Worm (Caenorhabditis elegans): ENCODE measurements around the gene droe-8.

Gene droe-8

DNA sequence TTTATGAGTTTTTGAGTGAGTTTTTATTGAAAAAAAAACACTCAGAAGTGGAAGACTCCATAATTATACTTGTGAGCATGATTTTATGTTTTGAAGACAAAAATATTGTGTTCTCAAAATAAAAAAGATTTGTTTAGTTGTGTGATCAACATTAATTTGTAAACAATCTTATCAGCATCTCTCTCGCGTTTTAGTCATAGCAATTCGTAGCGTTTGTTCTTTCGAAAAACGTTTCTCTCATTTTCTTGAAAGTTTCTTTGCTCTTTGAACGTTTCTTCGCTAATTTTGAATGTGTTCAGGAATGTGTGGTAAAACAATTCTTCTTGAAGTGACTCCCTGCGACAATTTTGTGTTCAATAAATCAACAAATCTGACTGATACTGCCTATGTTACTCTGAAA is 12.8 kb downstream of the droe-8 start, which contains the start of gene ZC196.2:
Gene ZC196.2, plus strand, starts transcription at position 301 of the 400 bp plus-strand sequence.
- no peak for TF ChIP-seq unc-62 (GFP tag; optimal IDR thresholded peaks at IDR 0.05)

DNA sequence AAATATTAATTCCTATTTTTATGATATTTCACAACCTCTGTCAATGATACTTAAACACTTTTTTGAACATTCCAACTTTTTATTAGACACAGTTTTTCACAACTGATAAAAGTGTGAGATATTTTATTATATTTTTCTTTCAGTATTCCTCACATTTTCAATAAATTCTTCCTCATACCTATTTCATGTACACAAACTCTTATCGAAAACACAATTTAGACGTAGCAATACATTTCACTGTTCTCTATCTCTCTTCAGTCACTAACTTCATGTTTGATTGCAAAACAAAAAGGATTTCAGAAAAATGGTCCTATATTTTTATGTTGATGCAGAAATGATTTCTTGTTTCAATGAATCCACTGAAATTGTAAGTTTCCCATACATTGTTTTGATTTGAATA is 19.5 kb downstream of the droe-8 start, which contains the start of gene B0507.6:
Gene B0507.6, plus strand, starts transcription at position 301 of the 400 bp plus-strand sequence.
- TF ChIP-seq unc-62 (GFP tag; optimal IDR thresholded peaks at IDR 0.05), result no peak

DNA sequence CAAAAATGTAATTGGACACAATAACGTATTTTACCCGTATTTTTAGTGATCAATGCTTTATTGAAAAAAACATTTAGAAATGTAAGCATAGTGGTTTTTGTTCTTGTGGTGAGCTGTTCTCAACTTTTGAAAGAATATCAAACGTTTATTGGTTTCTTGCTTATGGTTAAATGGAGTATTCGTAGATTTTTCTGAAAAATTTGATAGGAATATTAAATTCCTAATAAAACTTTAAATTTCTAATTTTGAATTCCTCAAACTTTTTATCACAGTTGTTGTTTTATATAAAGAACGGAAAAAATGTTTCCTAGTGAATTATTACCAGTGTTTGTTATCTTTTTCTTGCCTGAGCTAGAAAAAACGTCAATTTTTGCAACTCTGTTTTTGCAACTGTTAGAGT is 27.1 kb downstream of the droe-8 start, which contains the start of gene B0507.5:
Gene B0507.5, plus strand, starts transcription at position 301 of the 400 bp plus-strand sequence.
- TF ChIP-seq unc-62 (GFP tag; optimal IDR thresholded peaks at IDR 0.05), result no peak

DNA sequence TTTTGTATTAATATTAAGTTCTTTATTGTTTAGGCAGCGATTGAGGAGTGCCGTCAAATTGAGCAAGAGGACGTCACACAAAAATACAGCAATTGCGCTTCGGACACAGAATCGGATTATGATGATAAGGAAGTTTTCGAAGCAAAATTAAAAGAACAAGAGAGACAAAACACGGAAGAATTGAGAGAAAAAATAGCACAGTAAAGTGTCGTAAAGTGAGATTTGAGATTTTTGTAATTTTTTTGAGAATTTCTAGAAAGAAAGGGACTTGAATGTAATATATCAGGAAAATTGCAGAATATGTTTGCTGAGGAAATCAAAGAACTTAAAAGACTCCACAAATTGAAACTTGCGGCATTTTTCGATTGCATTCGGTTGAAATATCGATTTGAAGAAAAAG is 28.3 kb downstream of the droe-8 start, which contains the start of gene B0507.4:
Gene B0507.4, plus strand, starts transcription at position 301 of the 400 bp plus-strand sequence.
- no peak for TF ChIP-seq unc-62 (GFP tag; optimal IDR thresholded peaks at IDR 0.05)

DNA sequence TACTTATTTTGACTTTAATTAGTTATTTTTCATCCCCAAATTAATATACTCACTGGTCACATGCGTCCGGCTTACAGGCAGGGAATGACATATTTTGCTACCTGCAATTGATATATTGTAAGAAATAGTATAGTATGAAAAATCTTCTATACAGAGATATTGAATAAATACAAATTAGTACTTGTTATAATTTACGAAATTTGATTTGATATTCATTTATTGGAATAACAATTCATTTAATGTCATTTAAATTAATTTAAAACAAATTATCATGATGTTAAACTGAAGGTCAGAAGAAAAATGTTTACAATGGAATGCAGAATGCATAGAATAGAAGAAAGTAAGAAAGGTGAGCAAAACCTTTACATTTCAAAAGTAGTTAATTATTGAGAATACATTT is 32.3 kb downstream of the droe-8 start, which contains the start of gene B0507.7:
Gene B0507.7, minus strand, starts transcription at position 101 of the 400 bp plus-strand sequence.
- no peak for TF ChIP-seq unc-62 (GFP tag; optimal IDR thresholded peaks at IDR 0.05)

DNA sequence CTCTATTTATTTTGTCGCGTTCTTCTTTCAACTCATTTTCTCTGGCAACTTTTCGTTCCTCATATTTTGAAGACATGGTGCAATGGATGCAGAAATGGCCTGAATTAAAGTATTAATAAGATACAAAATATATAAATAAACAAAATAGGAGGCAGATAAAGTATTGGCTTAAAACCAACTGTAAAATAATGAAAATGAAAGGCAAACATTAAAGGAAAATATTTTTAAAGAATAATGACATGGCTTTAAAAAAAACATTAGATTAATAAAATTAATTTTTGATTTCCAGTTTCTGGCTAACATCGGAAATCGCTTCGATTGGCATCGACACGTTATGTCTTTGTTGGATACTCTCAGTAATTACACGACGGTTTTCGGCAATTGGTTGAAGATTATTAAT is 34.1 kb downstream of the droe-8 start, which contains the start of gene ddn-1:
Gene ddn-1, minus strand, starts transcription at position 101 of the 400 bp plus-strand sequence.
- TF ChIP-seq unc-62 (GFP tag; optimal IDR thresholded peaks at IDR 0.05), result no peak

DNA sequence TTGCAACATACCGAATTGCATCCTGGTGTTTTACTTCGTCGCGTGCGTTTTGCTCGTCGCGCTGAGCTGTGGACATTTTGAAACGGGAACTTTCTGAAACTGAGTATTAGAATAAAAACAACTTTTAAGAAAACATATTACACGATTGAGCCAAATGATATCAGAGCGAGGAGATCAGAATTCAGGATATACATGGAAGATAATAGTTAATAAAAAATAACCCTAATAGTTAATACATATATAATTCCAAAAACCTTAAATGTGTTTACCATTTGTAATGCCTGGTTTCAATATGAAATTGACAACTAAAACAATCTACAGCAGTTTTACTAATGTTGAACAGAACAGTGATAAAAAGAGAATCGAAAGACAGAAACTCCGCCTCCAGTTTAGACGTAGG is 36.5 kb downstream of the droe-8 start, which contains the start of gene B0507.8:
Gene B0507.8, minus strand, starts transcription at position 101 of the 400 bp plus-strand sequence.
- TF ChIP-seq unc-62 (GFP tag; optimal IDR thresholded peaks at IDR 0.05), result no peak

DNA sequence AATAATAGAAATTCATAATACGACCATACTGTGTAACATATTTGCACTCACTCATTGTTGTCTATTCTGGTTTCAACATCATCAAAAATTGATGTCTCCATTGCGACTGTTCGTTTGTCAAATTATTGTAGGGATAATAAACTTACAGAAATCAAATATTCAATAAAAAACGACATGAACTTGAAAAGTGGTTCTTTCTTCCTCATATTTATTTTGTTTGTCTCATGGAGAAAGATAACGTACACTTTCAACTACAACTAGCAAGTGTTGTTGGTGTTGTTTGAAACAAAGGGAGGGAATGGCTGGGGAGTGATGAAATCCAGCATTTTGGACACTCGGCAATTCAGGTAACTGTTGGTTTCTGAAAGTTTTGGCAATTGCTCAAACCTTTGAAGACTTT is 39.6 kb downstream of the droe-8 start, which contains the start of gene B0507.9:
Gene B0507.9, minus strand, starts transcription at position 101 of the 400 bp plus-strand sequence.
- TF ChIP-seq unc-62 (GFP tag; optimal IDR thresholded peaks at IDR 0.05), result no peak

DNA sequence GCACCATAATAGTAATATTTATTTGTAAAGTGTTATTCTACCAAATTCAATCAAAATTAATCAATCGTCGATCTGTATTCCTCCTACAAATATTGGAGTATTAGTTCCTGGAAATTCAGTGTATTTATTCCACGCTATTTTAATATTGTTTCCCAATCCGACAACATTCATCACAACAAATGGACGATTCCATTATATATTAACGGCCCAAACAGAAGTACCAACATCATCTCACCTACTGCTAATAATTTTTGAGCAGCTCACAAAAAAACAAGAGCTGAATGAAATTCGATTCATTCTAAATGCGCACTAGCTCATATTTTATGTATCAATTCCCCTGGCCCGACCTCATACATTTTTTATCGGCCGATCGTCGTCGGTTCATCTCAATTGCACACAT is 40.7 kb downstream of the droe-8 start:
- no peak for TF ChIP-seq unc-62 (GFP tag; optimal IDR thresholded peaks at IDR 0.05)

DNA sequence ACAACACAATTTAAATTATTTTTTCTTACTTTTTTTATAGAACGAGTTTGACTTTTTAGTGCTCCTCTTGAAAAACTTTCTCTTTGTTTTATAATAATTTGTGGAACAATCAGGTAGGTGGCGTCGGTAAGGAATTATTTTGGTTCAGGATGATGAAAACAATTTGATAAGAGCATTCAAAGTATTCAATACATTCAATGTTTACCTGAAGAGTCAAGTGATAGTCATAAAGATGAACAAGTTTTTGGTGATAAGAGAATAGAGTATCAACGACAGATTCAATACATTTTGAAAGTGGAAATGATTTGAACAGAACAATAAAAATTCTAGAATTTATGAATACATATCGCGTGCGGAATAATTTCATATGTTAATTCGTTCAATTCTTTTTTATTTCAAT is 41.2 kb downstream of the droe-8 start:
- no peak for TF ChIP-seq unc-62 (GFP tag; optimal IDR thresholded peaks at IDR 0.05)

DNA sequence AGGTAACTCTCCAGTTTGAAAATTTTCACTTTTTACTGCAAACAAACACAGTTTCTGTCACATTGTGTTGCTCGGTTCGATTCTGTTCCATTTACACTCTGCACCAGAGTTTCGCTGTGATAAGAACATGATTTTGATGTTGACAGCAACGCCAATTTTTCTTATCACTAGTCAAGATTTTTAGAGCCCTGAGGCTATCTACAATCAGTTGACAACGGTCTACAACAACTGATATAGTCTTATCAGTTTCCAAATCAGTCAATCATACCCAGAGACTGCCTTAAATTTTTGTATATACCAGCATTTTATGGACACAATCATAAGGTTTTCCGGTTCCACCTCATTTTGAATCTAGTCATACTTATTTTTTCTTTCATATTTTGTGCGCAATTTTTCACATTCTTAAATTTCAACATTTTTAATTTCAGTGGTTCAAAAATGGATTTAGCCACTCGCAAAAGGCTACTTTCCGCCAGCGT is 42.2 kb downstream of the droe-8 start, which contains the start of gene B0507.3:
Gene B0507.3, plus strand, starts transcription at position 429 of the 479 bp plus-strand sequence.
- no peak for TF ChIP-seq unc-62 (GFP tag; optimal IDR thresholded peaks at IDR 0.05)

DNA sequence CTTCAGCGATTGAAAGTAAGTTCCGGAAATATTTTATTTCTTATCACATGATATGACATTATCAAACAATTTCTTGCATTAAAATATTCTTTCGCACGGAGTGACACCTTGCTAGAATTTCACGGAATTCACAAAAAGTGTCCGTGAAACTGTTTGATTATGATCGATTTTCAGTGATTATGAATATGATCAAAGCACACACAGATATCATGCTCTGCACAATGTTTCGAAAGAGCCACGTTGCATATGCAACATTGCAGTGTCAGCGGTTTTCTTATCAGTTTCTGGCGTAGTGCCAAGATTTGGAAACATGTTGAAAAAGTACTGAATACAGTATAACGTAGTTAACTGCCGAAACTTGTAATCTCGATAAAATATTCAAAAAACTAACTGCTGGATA is 42.8 kb downstream of the droe-8 start:
- no peak for TF ChIP-seq unc-62 (GFP tag; optimal IDR thresholded peaks at IDR 0.05)

DNA sequence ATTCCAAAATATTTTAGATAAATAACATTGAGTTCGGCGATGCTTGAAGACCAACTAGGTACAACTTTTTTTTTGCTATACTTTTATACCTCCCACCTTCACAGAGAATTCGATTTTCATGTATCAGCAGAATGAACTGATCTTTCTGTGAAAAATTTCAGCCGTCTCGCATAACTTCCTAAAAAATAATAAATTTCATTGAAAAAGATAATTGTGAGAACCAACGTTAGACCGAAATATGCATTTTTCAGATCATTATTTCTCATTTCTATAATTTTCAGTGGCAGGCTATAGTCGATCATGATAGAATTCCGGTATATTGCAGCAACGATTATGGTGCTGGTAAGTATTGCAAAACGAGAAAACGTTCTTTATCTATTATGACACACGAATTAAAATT is 45.3 kb downstream of the droe-8 start, which contains the start of gene srx-115:
Gene srx-115, plus strand, starts transcription at position 301 of the 400 bp plus-strand sequence.
- TF ChIP-seq unc-62 (GFP tag; optimal IDR thresholded peaks at IDR 0.05), result no peak

DNA sequence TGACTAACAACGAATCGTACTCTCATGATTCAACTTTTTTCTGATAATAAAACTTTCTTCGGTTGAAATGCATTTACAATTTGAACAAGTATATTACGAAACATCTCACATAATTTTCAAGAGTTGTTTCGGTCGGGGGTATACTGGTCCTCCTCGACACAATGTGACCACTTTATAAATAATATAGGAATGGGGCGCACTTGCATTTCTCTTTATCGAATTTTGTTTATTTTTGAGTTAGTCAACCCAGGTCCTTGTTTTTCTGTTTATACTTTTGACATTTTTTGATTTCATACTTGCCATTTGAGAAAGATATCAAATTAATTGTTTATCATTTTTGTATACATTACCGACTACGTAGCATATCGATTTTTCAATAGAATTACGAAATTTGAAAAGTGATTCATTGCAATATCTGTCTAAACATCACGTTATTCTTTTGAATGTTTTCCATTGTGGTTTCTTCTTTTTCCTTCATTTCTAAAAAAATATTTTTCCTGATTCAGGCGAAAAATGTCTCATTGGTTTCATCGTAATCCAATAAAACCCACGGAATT is 47.6 kb downstream of the droe-8 start, which contains the start of gene B0507.2:
Gene B0507.2, plus strand, starts transcription at position 507 of the 557 bp plus-strand sequence.
- TF ChIP-seq unc-62 (GFP tag; optimal IDR thresholded peaks at IDR 0.05), result no peak

DNA sequence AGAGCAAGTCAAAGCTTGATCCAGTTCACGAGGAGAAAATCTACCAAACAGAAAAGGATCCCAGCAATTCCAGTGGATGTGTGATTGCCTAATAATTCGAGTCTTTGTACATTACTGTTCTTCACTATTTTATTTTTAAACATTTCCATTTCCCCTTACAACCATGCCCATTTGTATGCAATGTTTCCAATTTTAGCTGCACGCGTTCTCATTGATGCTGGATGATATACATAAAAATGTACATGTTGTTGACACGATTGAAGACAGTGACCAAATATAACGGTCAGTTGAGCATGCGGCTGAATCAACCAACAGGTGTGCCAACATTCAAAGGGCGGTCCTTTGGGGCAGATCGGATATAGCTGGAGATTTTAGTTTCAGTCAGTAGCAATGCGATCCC is 49.9 kb downstream of the droe-8 start, which contains the start of gene B0507.1:
Gene B0507.1, plus strand, starts transcription at position 301 of the 400 bp plus-strand sequence.
- no peak for TF ChIP-seq unc-62 (GFP tag; optimal IDR thresholded peaks at IDR 0.05)

Data from whole organism, dauer.